Fruit fly (Drosophila melanogaster): Measurements from ENCODE around the gene CG2006.

CG2006 gene

dm6 chr3R:29458689-29459136 is 30.6 kb upstream of the CG2006 start (continued):
- TF ChIP-seq Eip93F (GFP tag; optimal IDR thresholded peaks at IDR 0.05) = no peak
- TF ChIP-seq CG3919 (GFP tag; optimal IDR thresholded peaks at IDR 0.05) = peak; percentile 48
- TF ChIP-seq CG10631 (GFP tag; optimal IDR thresholded peaks at IDR 0.05) = peak; percentile 59
- peak; percentile 52 for TF ChIP-seq Sox102F (GFP tag; optimal IDR thresholded peaks at IDR 0.05)
- no peak for TF ChIP-seq fd85E (GFP tag; optimal IDR thresholded peaks at IDR 0.05)
- peak; percentile 29 for TF ChIP-seq CG6808 (GFP tag; optimal IDR thresholded peaks at IDR 0.05)
- TF ChIP-seq CG8632 (GFP tag; optimal IDR thresholded peaks at IDR 0.05) = peak; percentile 28
- TF ChIP-seq CG11762 (GFP tag; optimal IDR thresholded peaks at IDR 0.05; ENCODE audit: insufficient read depth) = no peak
- TF ChIP-seq OdsH (GFP tag; optimal IDR thresholded peaks at IDR 0.05) = peak; percentile 63
- peak; percentile 57 for TF ChIP-seq Hr39 (GFP tag; optimal IDR thresholded peaks at IDR 0.05)
- TF ChIP-seq fkh (GFP tag; optimal IDR thresholded peaks at IDR 0.05) = peak; percentile 73
- TF ChIP-seq fd59A (GFP tag; optimal IDR thresholded peaks at IDR 0.05) = no peak
- peak; percentile 33 for TF ChIP-seq Ets21C (GFP tag; optimal IDR thresholded peaks at IDR 0.05)

- TF ChIP-seq Hr4 (GFP tag; optimal IDR thresholded peaks at IDR 0.05) = peak; percentile 13
- TF ChIP-seq CG6276 (GFP tag; optimal IDR thresholded peaks at IDR 0.05) = no peak
- TF ChIP-seq lz (GFP tag; optimal IDR thresholded peaks at IDR 0.05) = peak; percentile 5
- no peak for TF ChIP-seq pdm3 (GFP tag; optimal IDR thresholded peaks at IDR 0.05)
- TF ChIP-seq esn (GFP tag; optimal IDR thresholded peaks at IDR 0.05) = peak; percentile 8
- no peak for TF ChIP-seq fd85E (GFP tag; optimal IDR thresholded peaks at IDR 0.05)
- no peak for TF ChIP-seq Sox102F (GFP tag; optimal IDR thresholded peaks at IDR 0.05)
- no peak for TF ChIP-seq CG8632 (GFP tag; optimal IDR thresholded peaks at IDR 0.05)
- TF ChIP-seq CG34406 (GFP tag; optimal IDR thresholded peaks at IDR 0.05) = no peak
- TF ChIP-seq cyc (GFP tag; optimal IDR thresholded peaks at IDR 0.05) = no peak
- no peak for TF ChIP-seq CG11902 (GFP tag; optimal IDR thresholded peaks at IDR 0.05)
- TF ChIP-seq CG8119 (GFP tag; IDR thresholded peaks at IDR 0.05) = no peak
- peak; percentile 46; the same call in 1 of the 3 replicates for TF ChIP-seq CG6163 (GFP tag; IDR thresholded peaks at IDR 0.05)
- no peak for TF ChIP-seq Hr39 (GFP tag; optimal IDR thresholded peaks at IDR 0.05)
- no peak for TF ChIP-seq CG4318 (GFP tag; optimal IDR thresholded peaks at IDR 0.05)
- TF ChIP-seq fd59A (GFP tag; optimal IDR thresholded peaks at IDR 0.05) = peak; percentile 17
- TF ChIP-seq net (GFP tag; optimal IDR thresholded peaks at IDR 0.05) = no peak
- peak; percentile 78 for TF ChIP-seq CG3032 (tag; optimal IDR thresholded peaks at IDR 0.05)
- no peak for TF ChIP-seq Smox (GFP tag; optimal IDR thresholded peaks at IDR 0.05)
- TF ChIP-seq vri (GFP tag; optimal IDR thresholded peaks at IDR 0.05) = no peak
- TF ChIP-seq eg (GFP tag; IDR thresholded peaks at IDR 0.05) = peak; percentile 22; the same call in 1 of the 3 replicates
- 0 out of 2 replicates have a peak, but pooled peaks have one; percentile 16 for TF ChIP-seq CG15336 (GFP tag; IDR thresholded peaks at IDR 0.05)
- peak; percentile 46 for TF ChIP-seq Eip78C (GFP tag)
- TF ChIP-seq CG11294 (GFP tag; IDR thresholded peaks at IDR 0.05) = no peak
- no peak for TF ChIP-seq CG10669 (GFP tag; optimal IDR thresholded peaks at IDR 0.05)
- no peak for TF ChIP-seq CG1621 (tag; optimal IDR thresholded peaks at IDR 0.05)
- peak; percentile 0 for TF ChIP-seq achi (GFP tag; optimal IDR thresholded peaks at IDR 0.05)
- peak; percentile 55 for TF ChIP-seq Ets96B (tag; optimal IDR thresholded peaks at IDR 0.05)
- no peak for TF ChIP-seq Sox14 (GFP tag; optimal IDR thresholded peaks at IDR 0.05)
- TF ChIP-seq topi (GFP tag; optimal IDR thresholded peaks at IDR 0.05) = no peak
- TF ChIP-seq CG9139 (GFP tag; optimal IDR thresholded peaks at IDR 0.05) = no peak
- TF ChIP-seq OdsH (GFP tag; optimal IDR thresholded peaks at IDR 0.05) = no peak
- no peak for TF ChIP-seq Ets21C (GFP tag; optimal IDR thresholded peaks at IDR 0.05)
- TF ChIP-seq CG6854 (GFP tag; optimal IDR thresholded peaks at IDR 0.05) = no peak
- no peak for TF ChIP-seq Sox15 (GFP tag; optimal IDR thresholded peaks at IDR 0.05)
- TF ChIP-seq CG7368 (GFP tag; optimal IDR thresholded peaks at IDR 0.05) = no peak
- TF ChIP-seq dsx (GFP tag; optimal IDR thresholded peaks at IDR 0.05; ENCODE audit: poor library complexity, severe bottlenecking) = no peak
- peak; percentile 29 for TF ChIP-seq CG32006 (GFP tag; optimal IDR thresholded peaks at IDR 0.05)
- peak; percentile 18 for TF ChIP-seq acj6 (GFP tag; optimal IDR thresholded peaks at IDR 0.05)
- no peak for TF ChIP-seq Met (GFP tag; optimal IDR thresholded peaks at IDR 0.05)
- TF ChIP-seq salr (GFP tag; optimal IDR thresholded peaks at IDR 0.05) = no peak
- no peak for TF ChIP-seq dac (GFP tag; optimal IDR thresholded peaks at IDR 0.05)
Measured at dm6 chr3R:29460225-29460927, 28.9 kb upstream of the CG2006 start.

Measured in whole organism, prepupa.